Worm (Caenorhabditis elegans) whole organism, L3 larva: ENCODE measurements around the gene cpl-1.

Experiments
- fkh-10 ChIP-seq: sonication (generic microtip); optimal IDR thresholded peaks from 2 replicates; lab custom pipeline; 2017; ENCODE audit warnings: missing biosample characterization, missing genetic modification reagents, missing genetic modification characterization
- nhr-12 ChIP-seq: fragments of 150-350 bp; optimal IDR thresholded peaks from 2 replicates; lab custom pipeline; 2014; ENCODE audit warnings: missing biosample characterization, missing genetic modification characterization
- nhr-237 ChIP-seq: fragments of 150-350 bp; optimal IDR thresholded peaks from 2 replicates; lab custom pipeline; 2014; ENCODE audit warnings: missing biosample characterization, missing genetic modification characterization
- snpc-4 ChIP-seq: fragments of 150-350 bp; optimal IDR thresholded peaks from 2 replicates; lab custom pipeline; 2014; ENCODE audit warnings: missing biosample characterization, missing genetic modification characterization
- ztf-11 ChIP-seq: fragments of 150-350 bp; optimal IDR thresholded peaks from 2 replicates; lab custom pipeline; 2014; ENCODE audit warnings: missing biosample characterization, missing genetic modification characterization

DNA sequence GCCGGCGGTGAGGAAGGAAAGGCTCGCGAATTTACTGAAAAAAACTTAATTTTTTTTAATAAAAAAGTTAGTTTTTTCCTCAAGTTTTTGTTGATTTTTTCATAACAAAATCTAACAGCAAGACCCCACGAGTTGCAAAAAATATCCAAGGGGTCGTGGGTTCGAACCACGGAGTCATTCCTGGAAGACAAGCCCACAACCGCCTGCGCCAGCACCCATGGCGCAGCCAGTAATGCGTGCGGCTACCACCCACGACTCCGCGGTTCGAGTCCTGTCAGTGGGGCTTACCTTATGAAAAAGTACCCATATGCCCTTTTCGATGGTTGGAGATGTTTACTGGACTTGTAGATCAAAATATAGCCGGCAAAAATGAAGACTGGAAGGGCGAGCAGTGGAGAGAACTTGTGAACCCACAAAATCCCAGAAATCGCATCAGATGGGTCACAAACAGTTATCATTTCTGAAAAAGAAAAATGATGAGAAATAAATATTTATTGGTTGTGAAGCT, 27.7 kb upstream of the cpl-1 start, which contains the start of gene Y70C5A.2:
- TF ChIP-seq fkh-10 (GFP tag; lab: Kevin White, UChicago) (no peak), nhr-12 (no peak), snpc-4 (no peak), nhr-237 (tag; lab: Kevin White, UChicago) (no peak), ztf-11 (tag; lab: Kevin White, UChicago) (no peak)
